Worm (Caenorhabditis elegans): ENCODE measurements around the gene C08F1.6.
A peak's percentile ranks its signal among the peaks of the same experiment; 100 is the strongest.
"Not testable (repeated sequence)": the region's sequence is repeated elsewhere in the genome, so short reads cannot be mapped to it uniquely, and the experiment has no call there.

The C08F1.6 gene

ce11 chrII:1824329-1824728 lies 36.3 kb upstream of the C08F1.6 start, which contains the start of gene math-41:
Gene math-41 (plus strand): TSS chrII:1824629.
- not testable (repeated sequence) for TF ChIP-seq pha-4 (tag; optimal IDR thresholded peaks at IDR 0.05); lin-32 (GFP tag; optimal IDR thresholded peaks at IDR 0.05); ceh-83 (GFP tag; optimal IDR thresholded peaks at IDR 0.05)

ce11 chrII:1820774-1821173 lies 32.8 kb upstream of the C08F1.6 start, which contains the start of gene fbxa-3:
Gene fbxa-3 (minus strand): TSS chrII:1820874.
- TF ChIP-seq mab-5 (tag; optimal IDR thresholded peaks at IDR 0.05) (no peak), cnd-1 (tag; optimal IDR thresholded peaks at IDR 0.05) (peak; percentile 66), ces-1 (GFP tag; optimal IDR thresholded peaks at IDR 0.05) (peak; percentile 27), nhr-28 (tag; optimal IDR thresholded peaks at IDR 0.05) (no peak), hlh-1 (tag; optimal IDR thresholded peaks at IDR 0.05) (no peak), lin-13 (tag; optimal IDR thresholded peaks at IDR 0.05) (no peak), nhr-237 (tag; optimal IDR thresholded peaks at IDR 0.05) (no peak), unc-39 (tag; optimal IDR thresholded peaks at IDR 0.05) (no peak), blmp-1 (tag; optimal IDR thresholded peaks at IDR 0.05) (no peak), M03D4.4 (tag; optimal IDR thresholded peaks at IDR 0.05) (no peak), unc-120 (tag; optimal IDR thresholded peaks at IDR 0.05; ENCODE audit: poor library complexity, severe bottlenecking) (no peak), mep-1 (tag; optimal IDR thresholded peaks at IDR 0.05) (no peak), tbx-8 (GFP tag; optimal IDR thresholded peaks at IDR 0.05) (no peak), nhr-2 (tag; optimal IDR thresholded peaks at IDR 0.05) (no peak), sptf-1 (tag; optimal IDR thresholded peaks at IDR 0.05) (no peak), ztf-11 (tag; optimal IDR thresholded peaks at IDR 0.05) (no peak)

ce11 chrII:1819944-1820570 lies 32.1 kb upstream of the C08F1.6 start, which contains the start of gene fbxc-19:
Gene fbxc-19 (plus strand): TSS chrII:1820479.
- TF ChIP-seq ceh-39 (tag; optimal IDR thresholded peaks at IDR 0.05) (no peak), elt-1 (tag; optimal IDR thresholded peaks at IDR 0.05; ENCODE audit: borderline replicate concordance, insufficient read depth) (peak; percentile 92), pha-4 (tag; optimal IDR thresholded peaks at IDR 0.05) (no peak), ham-2 (GFP tag; optimal IDR thresholded peaks at IDR 0.05) (no peak), mep-1 (tag; optimal IDR thresholded peaks at IDR 0.05) (peak; percentile 12), ces-1 (GFP tag; optimal IDR thresholded peaks at IDR 0.05) (no peak), elt-3 (tag; optimal IDR thresholded peaks at IDR 0.05) (peak; percentile 63)

- TF ChIP-seq ztf-11 (tag; optimal IDR thresholded peaks at IDR 0.05) (no peak), flh-1 (GFP tag; optimal IDR thresholded peaks at IDR 0.05) (no peak), ceh-43 (GFP tag; optimal IDR thresholded peaks at IDR 0.05) (no peak), nhr-237 (tag; optimal IDR thresholded peaks at IDR 0.05) (no peak), drap-1 (GFP tag; optimal IDR thresholded peaks at IDR 0.05) (no peak)
Observed at ce11 chrII:1818300-1818699, 30.3 kb upstream of the C08F1.6 start, which contains the start of gene fbxb-10. Gene fbxb-10 (minus strand): TSS chrII:1818400.

- TF ChIP-seq sem-2 (GFP tag; optimal IDR thresholded peaks at IDR 0.05), result no peak
- TF ChIP-seq hlh-1 (tag; optimal IDR thresholded peaks at IDR 0.05), result peak; percentile 59
Observed at ce11 chrII:1816053-1816452, 28.1 kb upstream of the C08F1.6 start.

ce11 chrII:1808217-1808616 lies 20.2 kb upstream of the C08F1.6 start, which contains the start of gene C08F1.8:
Gene C08F1.8 (minus strand): TSS chrII:1808317.
- no peak for TF ChIP-seq mep-1 (tag; optimal IDR thresholded peaks at IDR 0.05)
- TF ChIP-seq lsy-2 (tag; optimal IDR thresholded peaks at IDR 0.05), result no peak
- TF ChIP-seq ztf-11 (tag; optimal IDR thresholded peaks at IDR 0.05), result no peak
- TF ChIP-seq lin-13 (tag; optimal IDR thresholded peaks at IDR 0.05), result no peak
- no peak for TF ChIP-seq hlh-1 (tag; optimal IDR thresholded peaks at IDR 0.05)
- TF ChIP-seq elt-1 (tag; optimal IDR thresholded peaks at IDR 0.05; ENCODE audit: borderline replicate concordance, insufficient read depth), result no peak
- TF ChIP-seq tbx-8 (GFP tag; optimal IDR thresholded peaks at IDR 0.05), result no peak
- no peak for TF ChIP-seq snpc-4 (tag; optimal IDR thresholded peaks at IDR 0.05)
- no peak for TF ChIP-seq lin-32 (GFP tag; optimal IDR thresholded peaks at IDR 0.05)
- no peak for TF ChIP-seq zip-8 (tag; optimal IDR thresholded peaks at IDR 0.05)
- no peak for TF ChIP-seq sem-2 (GFP tag; optimal IDR thresholded peaks at IDR 0.05)
- no peak for TF ChIP-seq nhr-28 (tag; optimal IDR thresholded peaks at IDR 0.05)
- no peak for TF ChIP-seq nhr-12 (tag; optimal IDR thresholded peaks at IDR 0.05)
- TF ChIP-seq flh-1 (GFP tag; optimal IDR thresholded peaks at IDR 0.05), result no peak
- no peak for TF ChIP-seq bed-3 (GFP tag; optimal IDR thresholded peaks at IDR 0.05)
- TF ChIP-seq nhr-237 (tag; optimal IDR thresholded peaks at IDR 0.05), result no peak
- TF ChIP-seq unc-62 (GFP tag; optimal IDR thresholded peaks at IDR 0.05), result no peak
- no peak for TF ChIP-seq ham-2 (GFP tag; optimal IDR thresholded peaks at IDR 0.05)
- no peak for TF ChIP-seq ceh-83 (GFP tag; optimal IDR thresholded peaks at IDR 0.05)
- no peak for TF ChIP-seq mls-2 (tag; optimal IDR thresholded peaks at IDR 0.05)

Data from whole organism, mixed stage, embryonic.